Fruit fly (Drosophila melanogaster) whole organism, embryonic: ENCODE measurements around the gene Tnpo.

Source experiments
- CG10267 ChIP-seq: fragments of 200-800 bp; sonication (Bioruptor generic); optimal IDR thresholded peaks from 2 replicates; lab custom pipeline; 2018; ENCODE audit warnings: missing biosample characterization, mild to moderate bottlenecking, missing genetic modification characterization, moderate library complexity
- CG10565 ChIP-seq: fragments of 200-800 bp; sonication (Bioruptor generic); optimal IDR thresholded peaks from 3 replicates; lab custom pipeline; 2016; ENCODE audit warnings: missing biosample characterization, mild to moderate bottlenecking, missing genetic modification characterization
- CG10654 ChIP-seq: fragments of 200-800 bp; sonication (Bioruptor generic); optimal IDR thresholded peaks from 2 replicates; lab custom pipeline; 2016; ENCODE audit warnings: missing biosample characterization, missing genetic modification characterization
- CG11560 ChIP-seq: fragments of 200-800 bp; sonication (Bioruptor generic); IDR thresholded peaks from 3 replicates; pipeline ENCODE4 v1.3.6; 2022; ENCODE audit warnings: missing biosample characterization, missing genetic modification characterization
- CG12071 ChIP-seq: fragments of 200-800 bp; sonication (Bioruptor generic); optimal IDR thresholded peaks from 3 replicates; lab custom pipeline; 2018; ENCODE audit warnings: missing biosample characterization, mild to moderate bottlenecking, missing genetic modification characterization
- CG15269 ChIP-seq: fragments of 200-800 bp; sonication (Bioruptor generic); optimal IDR thresholded peaks from 2 replicates; lab custom pipeline; 2018; ENCODE audit warnings: missing biosample characterization, mild to moderate bottlenecking, missing genetic modification characterization, moderate library complexity
- CG15479 ChIP-seq: fragments of 200-800 bp; sonication (Bioruptor generic); optimal IDR thresholded peaks from 3 replicates; lab custom pipeline; 2019; ENCODE audit warnings: missing biosample characterization, mild to moderate bottlenecking, missing genetic modification characterization, moderate library complexity
- CG17802 ChIP-seq: fragments of 200-800 bp; sonication (Bioruptor generic); optimal IDR thresholded peaks from 2 replicates; lab custom pipeline; 2018; ENCODE audit warnings: missing biosample characterization, mild to moderate bottlenecking, missing genetic modification characterization, moderate library complexity
- CG30431 ChIP-seq: fragments of 200-800 bp; sonication (Bioruptor generic); optimal IDR thresholded peaks from 2 replicates; lab custom pipeline; 2017; ENCODE audit warnings: missing biosample characterization, missing genetic modification characterization
- CG31441 ChIP-seq: fragments of 200-800 bp; sonication (Bioruptor generic); IDR thresholded peaks from 2 replicates; pipeline ENCODE4 v1.3.6; 2022; ENCODE audit warnings: missing biosample characterization, missing genetic modification characterization
- CG33213 ChIP-seq: fragments of 200-800 bp; sonication (Bioruptor generic); optimal IDR thresholded peaks from 3 replicates; lab custom pipeline; 2016; ENCODE audit warnings: missing biosample characterization, missing genetic modification characterization
- CG34376 ChIP-seq: fragments of 200-800 bp; sonication (Bioruptor generic); optimal IDR thresholded peaks from 2 replicates; lab custom pipeline; 2018; ENCODE audit warnings: missing biosample characterization, mild to moderate bottlenecking, missing genetic modification characterization
- CG34422 ChIP-seq: fragments of 200-800 bp; sonication (Bioruptor generic); IDR thresholded peaks from 3 replicates; pipeline ENCODE4 v1.3.6; 2022; ENCODE audit warnings: missing biosample characterization, missing genetic modification characterization
- CG3726 ChIP-seq: fragments of 200-800 bp; sonication (Bioruptor generic); IDR thresholded peaks from 3 replicates; pipeline ENCODE4, ENCODE4 v1.3.6; 2022; ENCODE audit warnings: missing biosample characterization, missing genetic modification characterization
- CG4328 ChIP-seq: fragments of 200-800 bp; sonication (Bioruptor generic); optimal IDR thresholded peaks from 3 replicates; lab custom pipeline; 2017; ENCODE audit warnings: missing biosample characterization, missing genetic modification reagents, missing genetic modification characterization
- CG6689 ChIP-seq: fragments of 200-800 bp; sonication (Bioruptor generic); IDR thresholded peaks from 2 replicates; pipeline ENCODE4 v1.3.6; 2022; ENCODE audit warnings: missing biosample characterization, missing genetic modification characterization
- CG7271 ChIP-seq: fragments of 200-800 bp; sonication (Bioruptor generic); optimal IDR thresholded peaks from 2 replicates; lab custom pipeline; 2018; ENCODE audit warnings: missing biosample characterization, mild to moderate bottlenecking, missing genetic modification characterization, moderate library complexity
- CG7786 ChIP-seq: fragments of 200-800 bp; sonication (Bioruptor generic); optimal IDR thresholded peaks from 2 replicates; lab custom pipeline; 2016; ENCODE audit warnings: missing biosample characterization, missing genetic modification characterization
- CG8281 ChIP-seq: fragments of 200-800 bp; sonication (Bioruptor generic); optimal IDR thresholded peaks from 2 replicates; lab custom pipeline; 2018; ENCODE audit warnings: missing biosample characterization, mild to moderate bottlenecking, missing genetic modification characterization, moderate library complexity
- CG8388 ChIP-seq: fragments of 200-800 bp; sonication (Bioruptor generic); optimal IDR thresholded peaks from 2 replicates; lab custom pipeline; 2019; ENCODE audit warnings: missing biosample characterization, mild to moderate bottlenecking, missing genetic modification characterization, moderate library complexity
- CG8478 ChIP-seq: fragments of >200 bp; optimal IDR thresholded peaks from 2 replicates; lab custom pipeline; 2018
- D ChIP-seq, 2 experiments: fragments of 200-800 bp in 1 of 2; fragments of >200 bp in 1 of 2; sonication (Bioruptor generic) in 1 of 2; optimal IDR thresholded peaks; 2 replicates in 1 of 2; 3 replicates in 1 of 2; lab custom pipeline; 2017; ENCODE audit warnings: mild to moderate bottlenecking in 1 of 2, missing biosample characterization in 1 of 2, missing genetic modification characterization in 1 of 2, missing genetic modification reagents in 1 of 2
- Dek ChIP-seq: fragments of 200-800 bp; sonication (Bioruptor generic); optimal IDR thresholded peaks from 3 replicates; lab custom pipeline; 2019; ENCODE audit warnings: missing biosample characterization, mild to moderate bottlenecking, missing genetic modification characterization, moderate library complexity
- Elba2 ChIP-seq: fragments of 200-800 bp; sonication (Bioruptor generic); optimal IDR thresholded peaks from 3 replicates; lab custom pipeline; 2016; ENCODE audit warnings: missing biosample characterization, missing genetic modification characterization
- Ets97D ChIP-seq: fragments of 200-800 bp; sonication (Bioruptor generic); optimal IDR thresholded peaks from 3 replicates; lab custom pipeline; 2016; ENCODE audit warnings: missing biosample characterization, missing genetic modification characterization
- Kr ChIP-seq: fragments of 200-800 bp; sonication (Bioruptor generic); optimal IDR thresholded peaks from 2 replicates; lab custom pipeline; 2017; ENCODE audit warnings: missing biosample characterization, mild to moderate bottlenecking, missing genetic modification characterization
- NC2β ChIP-seq: fragments of 200-800 bp; sonication (Bioruptor generic); optimal IDR thresholded peaks from 2 replicates; lab custom pipeline; 2016; ENCODE audit warnings: missing biosample characterization, missing genetic modification characterization
- NFAT ChIP-seq: fragments of 200-800 bp; sonication (Bioruptor generic); IDR thresholded peaks from 2 replicates; pipeline ENCODE4 v1.3.6; 2022; ENCODE audit warnings: missing biosample characterization, missing genetic modification characterization
- Ptx1 ChIP-seq: fragments of 200-800 bp; sonication (Bioruptor generic); IDR thresholded peaks from 2 replicates; pipeline ENCODE4 v1.3.6; 2022; ENCODE audit warnings: missing biosample characterization, missing genetic modification characterization
- Sin3A ChIP-seq: fragments of >200 bp; optimal IDR thresholded peaks from 2 replicates; lab custom pipeline; 2018
- Six4 ChIP-seq: fragments of 200-800 bp; sonication (Bioruptor generic); optimal IDR thresholded peaks from 2 replicates; lab custom pipeline; 2016; ENCODE audit warnings: missing biosample characterization, missing genetic modification characterization
- Xrp1 ChIP-seq: fragments of 200-800 bp; sonication (Bioruptor generic); IDR thresholded peaks from 2 replicates; pipeline ENCODE4 v1.3.6; 2022; ENCODE audit warnings: missing biosample characterization, missing genetic modification characterization
- ase ChIP-seq: fragments of 200-800 bp; sonication (Bioruptor generic); IDR thresholded peaks from 3 replicates; pipeline ENCODE4 v1.3.6; 2022; ENCODE audit warnings: missing biosample characterization, missing genetic modification characterization
- ato ChIP-seq: fragments of 200-800 bp; sonication (Bioruptor generic); IDR thresholded peaks from 2 replicates; pipeline ENCODE4 v1.3.6; 2022; ENCODE audit warnings: missing biosample characterization, missing genetic modification characterization; ENCODE audit not compliant: partially characterized antibody
- bcd ChIP-seq: fragments of 200-800 bp; sonication (Bioruptor generic); optimal IDR thresholded peaks from 2 replicates; lab custom pipeline; 2017; ENCODE audit warnings: missing biosample characterization, mild to moderate bottlenecking, missing genetic modification characterization
- cato ChIP-seq: fragments of 200-800 bp; sonication (Bioruptor generic); optimal IDR thresholded peaks from 2 replicates; lab custom pipeline; 2016; ENCODE audit warnings: missing biosample characterization, missing genetic modification characterization, borderline replicate concordance
- chinmo ChIP-seq: fragments of 200-800 bp; sonication (Bioruptor generic); IDR thresholded peaks from 4 replicates; pipeline ENCODE4 v1.3.6; 2022; ENCODE audit warnings: missing biosample characterization, missing genetic modification characterization; ENCODE audit not compliant: partially characterized antibody
- emc ChIP-seq: fragments of 200-800 bp; sonication (Bioruptor generic); optimal IDR thresholded peaks from 2 replicates; lab custom pipeline; 2016; ENCODE audit warnings: missing biosample characterization, missing genetic modification characterization
- ftz-f1 ChIP-seq: fragments of 200-800 bp; sonication (Bioruptor generic); optimal IDR thresholded peaks from 2 replicates; lab custom pipeline; 2016; ENCODE audit warnings: missing biosample characterization, missing genetic modification characterization
- gem ChIP-seq: fragments of 200-800 bp; sonication (Bioruptor generic); optimal IDR thresholded peaks from 2 replicates; lab custom pipeline; 2019; ENCODE audit warnings: missing biosample characterization, mild to moderate bottlenecking, missing genetic modification characterization, moderate library complexity
- gsb-n ChIP-seq: fragments of 200-800 bp; sonication (Bioruptor generic); optimal IDR thresholded peaks from 3 replicates; lab custom pipeline; 2018; ENCODE audit warnings: missing biosample characterization, mild to moderate bottlenecking, missing genetic modification characterization
- h ChIP-seq: fragments of >200 bp; optimal IDR thresholded peaks from 2 replicates; lab custom pipeline; 2017
- ken ChIP-seq: fragments of 200-800 bp; sonication (Bioruptor generic); IDR thresholded peaks from 3 replicates; pipeline ENCODE4 v1.3.6; 2022; ENCODE audit warnings: missing biosample characterization, missing genetic modification characterization
- lbe ChIP-seq: fragments of 200-800 bp; sonication (Bioruptor generic); optimal IDR thresholded peaks from 2 replicates; lab custom pipeline; 2016; ENCODE audit warnings: missing biosample characterization, mild to moderate bottlenecking, missing genetic modification characterization
- lov ChIP-seq, 2 experiments: fragments of 200-800 bp in 1 of 2; fragments of >200 bp in 1 of 2; sonication (Bioruptor generic) in 1 of 2; IDR thresholded peaks in 1 of 2; optimal IDR thresholded peaks in 1 of 2; 2 replicates in 1 of 2; 3 replicates in 1 of 2; pipeline versions ENCODE4 v1.3.6 to Lab custom; 2017 to 2022; ENCODE audit warnings: missing biosample characterization in 1 of 2, missing genetic modification characterization in 1 of 2
- mam ChIP-seq: fragments of 200-800 bp; sonication (Bioruptor generic); optimal IDR thresholded peaks from 3 replicates; lab custom pipeline; 2016; ENCODE audit warnings: missing biosample characterization, missing genetic modification characterization
- mld ChIP-seq: fragments of 200-800 bp; sonication (Bioruptor generic); IDR thresholded peaks from 3 replicates; pipeline ENCODE4 v1.3.6; 2022; ENCODE audit warnings: missing biosample characterization, missing genetic modification characterization; ENCODE audit not compliant: partially characterized antibody
- nerfin-2 ChIP-seq: fragments of 200-800 bp; sonication (Bioruptor generic); IDR thresholded peaks from 2 replicates; pipeline ENCODE4 v1.3.6; 2022; ENCODE audit warnings: missing biosample characterization, missing genetic modification characterization; ENCODE audit not compliant: partially characterized antibody
- p53 ChIP-seq: fragments of 200-800 bp; sonication (Bioruptor generic); optimal IDR thresholded peaks from 2 replicates; lab custom pipeline; 2016; ENCODE audit warnings: missing biosample characterization, missing genetic modification characterization
- pfk ChIP-seq: fragments of 200-800 bp; sonication (Bioruptor generic); optimal IDR thresholded peaks from 2 replicates; lab custom pipeline; 2018; ENCODE audit warnings: missing biosample characterization, mild to moderate bottlenecking, missing genetic modification characterization, moderate library complexity
- schlank ChIP-seq: fragments of 200-800 bp; sonication (Bioruptor generic); optimal IDR thresholded peaks from 2 replicates; lab custom pipeline; 2018; ENCODE audit warnings: missing biosample characterization, mild to moderate bottlenecking, missing genetic modification characterization

Tnpo gene

DNA sequence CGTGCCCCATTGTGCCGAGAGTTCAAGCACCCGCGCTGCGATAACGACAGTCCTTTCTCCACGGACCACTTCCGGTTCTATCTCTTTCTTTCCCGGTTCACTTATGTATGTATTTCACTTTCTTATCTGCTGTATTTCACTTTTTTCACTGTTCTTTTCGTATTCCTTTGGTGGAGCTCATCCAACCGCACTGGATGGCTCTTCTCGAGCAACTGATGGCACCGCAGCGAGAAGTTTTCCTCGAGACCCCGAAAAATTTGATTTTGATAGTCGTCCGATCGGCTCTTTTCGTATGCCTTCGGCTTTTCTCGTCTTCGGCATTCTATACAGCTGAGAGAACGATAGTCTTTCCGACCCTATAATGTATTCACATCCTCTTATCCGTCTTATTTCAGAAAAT, 24.5 kb downstream of the Tnpo start, which contains the start of gene LanA (continued):
- TF ChIP-seq CG7786 (GFP tag; lab: Kevin White, UChicago) (peak; percentile 4), CG15479 (GFP tag; lab: Kevin White, UChicago) (no peak), schlank (no peak), CG4328 (no peak), ken (no peak), ato (GFP tag; lab: Robert Waterston, UW) (0 out of 2 replicates have a peak, but pooled peaks have one; percentile 45), nerfin-2 (GFP tag; lab: Robert Waterston, UW) (no peak), Dek (tag; lab: Kevin White, UChicago) (no peak), CG8281 (tag; lab: Kevin White, UChicago) (no peak), mld (GFP tag; lab: Robert Waterston, UW) (no peak), CG33213 (GFP tag; lab: Kevin White, UChicago) (no peak), CG10267 (no peak), emc (no peak), pfk (peak; percentile 76), CG34422 (peak; percentile 67), Sin3A (lab: Kevin White, UChicago) (no peak), CG8388 (GFP tag; lab: Kevin White, UChicago) (no peak), CG31441 (no peak), ase (GFP tag; lab: Robert Waterston, UW) (no peak), NC2β (GFP tag; lab: Kevin White, UChicago) (no peak), CG8478 (lab: Kevin White, UChicago) (no peak), gsb-n (peak; percentile 7), ftz-f1 (GFP tag; lab: Kevin White, UChicago) (peak; percentile 2), CG34376 (GFP tag; lab: Kevin White, UChicago) (peak; percentile 61), Ets97D (GFP tag; lab: Kevin White, UChicago) (no peak), CG3726 (GFP tag; lab: Robert Waterston, UW) (no peak), lbe (GFP tag; lab: Kevin White, UChicago) (no peak), Elba2 (no peak), h (lab: Kevin White, UChicago) (no peak), lov (optimal IDR thresholded peaks at IDR 0.05; lab: Kevin White, UChicago) (no peak), lov (GFP tag; IDR thresholded peaks at IDR 0.05; lab: Robert Waterston, UW) (no peak), CG7271 (tag; lab: Kevin White, UChicago) (peak; percentile 31), NFAT (0 out of 2 replicates have a peak, but pooled peaks have one; percentile 41), Kr (no peak), CG10565 (GFP tag; lab: Kevin White, UChicago) (no peak), CG11560 (tag; lab: Robert Waterston, UW) (no peak), CG6689 (GFP tag; lab: Robert Waterston, UW) (no peak), mam (no peak), CG30431 (GFP tag; lab: Kevin White, UChicago) (no peak), cato (GFP tag; lab: Kevin White, UChicago) (no peak), CG15269 (tag; lab: Kevin White, UChicago) (no peak), Ptx1 (GFP tag; lab: Robert Waterston, UW) (no peak), gem (no peak), chinmo (GFP tag; lab: Robert Waterston, UW) (no peak), p53 (GFP tag; lab: Kevin White, UChicago) (no peak), Xrp1 (GFP tag; lab: Robert Waterston, UW) (0 out of 2 replicates have a peak, but pooled peaks have one; percentile 26), CG10654 (GFP tag; lab: Kevin White, UChicago) (no peak), CG12071 (GFP tag; lab: Kevin White, UChicago) (no peak), bcd (GFP tag; lab: Kevin White, UChicago) (no peak), Six4 (GFP tag; lab: Kevin White, UChicago) (no peak), CG17802 (tag; lab: Kevin White, UChicago) (no peak), D (optimal IDR thresholded peaks at IDR 0.05; lab: Kevin White, UChicago) (no peak), D (GFP tag; optimal IDR thresholded peaks at IDR 0.05; lab: Kevin White, UChicago) (no peak)
